Worm (Caenorhabditis elegans) whole organism, young adult: Measurements from ENCODE around the gene rpc-2.

Experiments
- B0035.1 ChIP-seq: sonication (generic microtip); optimal IDR thresholded peaks from 2 replicates; lab custom pipeline; 2016; ENCODE audit warnings: missing genetic modification characterization, mild to moderate bottlenecking, missing compliant biosample characterization, missing genotype, missing genetic modification reagents
- C06A6.2 ChIP-seq: fragments of 200-800 bp; sonication (Bioruptor generic); conservative IDR thresholded peaks from 2 replicates; pipeline ENCODE4 v1.3.6; 2022; ENCODE audit warnings: missing genetic modification characterization, missing compliant biosample characterization
- F10E7.11 ChIP-seq: sonication (generic microtip); optimal IDR thresholded peaks from 2 replicates; lab custom pipeline; 2017; ENCODE audit warnings: mild to moderate bottlenecking, missing genetic modification characterization, moderate library complexity, missing compliant biosample characterization
- F22D6.2 ChIP-seq: sonication (generic microtip); optimal IDR thresholded peaks from 2 replicates; lab custom pipeline; 2016; ENCODE audit warnings: mild to moderate bottlenecking, missing genetic modification characterization, missing compliant biosample characterization
- F23B12.7 ChIP-seq: sonication (generic microtip); optimal IDR thresholded peaks from 2 replicates; lab custom pipeline; 2017; ENCODE audit warnings: missing genetic modification characterization, mild to moderate bottlenecking, missing compliant biosample characterization, antibody characterized with exemption, moderate library complexity; ENCODE audit not compliant: insufficient read depth
- F37B4.10 ChIP-seq: fragments of 200-800 bp; sonication (Bioruptor generic); IDR thresholded peaks from 2 replicates; pipeline ENCODE4 v1.3.6; 2022; ENCODE audit warnings: missing genetic modification characterization, missing compliant biosample characterization
- Y53F4B.3 ChIP-seq: fragments of 200-800 bp; sonication (Bioruptor generic); IDR thresholded peaks from 2 replicates; pipeline ENCODE4 v1.3.6; 2022; ENCODE audit warnings: missing genetic modification reagents, missing genetic modification characterization, missing compliant biosample characterization
- Y53G8AR.9 ChIP-seq: fragments of 200-800 bp; sonication (Bioruptor generic); conservative IDR thresholded peaks from 2 replicates; pipeline ENCODE4 v1.3.6; 2022; ENCODE audit warnings: missing genetic modification reagents, missing genetic modification characterization, missing compliant biosample characterization
- Y56A3A.18 ChIP-seq: fragments of 200-800 bp; sonication (Bioruptor generic); IDR thresholded peaks from 2 replicates; pipeline ENCODE4 v1.3.6; 2022; ENCODE audit warnings: missing genetic modification reagents, missing genetic modification characterization, missing compliant biosample characterization
- Y79H2A.3 ChIP-seq: fragments of 200-800 bp; sonication (Bioruptor generic); conservative IDR thresholded peaks from 2 replicates; pipeline ENCODE4 v1.3.6; 2022; ENCODE audit warnings: missing genetic modification reagents, missing genetic modification characterization, missing compliant biosample characterization
- ama-1 ChIP-seq, 3 experiments: fragments of 150-350 bp in 1 of 3; sonication (generic microtip) in 2 of 3; optimal IDR thresholded peaks; 2 replicates each; lab custom pipeline; 2014 to 2018; ENCODE audit warnings: missing biosample characterization in 2 of 3, missing genetic modification characterization in 2 of 3, missing genetic modification reagents in 2 of 3
- aptf-2 ChIP-seq: fragments of 200-800 bp; sonication (Bioruptor generic); conservative IDR thresholded peaks from 2 replicates; pipeline ENCODE4 v1.3.6; 2022; ENCODE audit warnings: missing genetic modification reagents, missing genetic modification characterization, missing compliant biosample characterization
- attf-5 ChIP-seq: fragments of 200-800 bp; sonication (Bioruptor generic); optimal IDR thresholded peaks from 2 replicates; lab custom pipeline; 2018; ENCODE audit warnings: mild to moderate bottlenecking, missing genetic modification characterization, missing compliant biosample characterization
- cebp-1 ChIP-seq, 2 experiments: fragments of 200-800 bp in 1 of 2; sonication (Bioruptor generic) in 1 of 2; sonication (generic microtip) in 1 of 2; IDR thresholded peaks in 1 of 2; optimal IDR thresholded peaks in 1 of 2; 2 replicates each; pipeline versions ENCODE4 v1.3.6 to Lab custom; 2017 to 2022; ENCODE audit warnings: missing compliant biosample characterization in 2 of 2, missing genetic modification characterization in 2 of 2, mild to moderate bottlenecking in 1 of 2, missing genetic modification reagents in 1 of 2, moderate library complexity in 1 of 2
- die-1 ChIP-seq: sonication (generic microtip); optimal IDR thresholded peaks from 2 replicates; lab custom pipeline; 2016; ENCODE audit warnings: missing genotype, mild to moderate bottlenecking, missing genetic modification characterization, missing compliant biosample characterization
- egl-18 ChIP-seq: fragments of 200-800 bp; sonication (Bioruptor generic); IDR thresholded peaks from 2 replicates; pipeline ENCODE4 v1.3.6; 2022; ENCODE audit warnings: missing genetic modification reagents, missing genetic modification characterization, missing compliant biosample characterization
- ekl-4 ChIP-seq: fragments of 200-800 bp; sonication (Bioruptor generic); IDR thresholded peaks from 2 replicates; pipeline ENCODE4 v1.3.6; 2022; ENCODE audit warnings: missing genetic modification reagents, missing genetic modification characterization, missing compliant biosample characterization
- fkh-3 ChIP-seq: sonication (generic microtip); optimal IDR thresholded peaks from 2 replicates; lab custom pipeline; 2016; ENCODE audit warnings: mild to moderate bottlenecking, missing genetic modification characterization, missing compliant biosample characterization
- hmg-1.2 ChIP-seq: fragments of 200-800 bp; sonication (Bioruptor generic); IDR thresholded peaks from 2 replicates; pipeline ENCODE4 v1.3.6; 2022; ENCODE audit warnings: missing genetic modification reagents, missing genetic modification characterization, missing compliant biosample characterization
- hsf-1 ChIP-seq: fragments of 200-800 bp; sonication (Bioruptor generic); IDR thresholded peaks from 2 replicates; pipeline ENCODE4 v1.3.6; 2022; ENCODE audit warnings: missing genetic modification reagents, missing genetic modification characterization, missing compliant biosample characterization
- let-526 ChIP-seq: fragments of 200-800 bp; sonication (Bioruptor generic); IDR thresholded peaks from 2 replicates; pipeline ENCODE4 v1.3.6; 2022; ENCODE audit warnings: missing genetic modification reagents, missing genetic modification characterization, missing compliant biosample characterization
- let-607 ChIP-seq, 2 experiments: fragments of 200-800 bp in 1 of 2; sonication (Bioruptor generic) in 1 of 2; sonication (generic microtip) in 1 of 2; optimal IDR thresholded peaks; 2 replicates each; lab custom pipeline; 2016 to 2018; ENCODE audit warnings: mild to moderate bottlenecking in 2 of 2, missing compliant biosample characterization in 2 of 2, missing genetic modification characterization in 2 of 2, moderate library complexity in 2 of 2, missing genotype in 1 of 2
- lin-40 ChIP-seq: sonication (generic microtip); optimal IDR thresholded peaks from 2 replicates; lab custom pipeline; 2016; ENCODE audit warnings: missing genetic modification characterization, mild to moderate bottlenecking, missing compliant biosample characterization, missing genotype, missing genetic modification reagents
- lin-54 ChIP-seq: fragments of 200-800 bp; sonication (Bioruptor generic); optimal IDR thresholded peaks from 2 replicates; lab custom pipeline; 2018; ENCODE audit warnings: mild to moderate bottlenecking, missing genetic modification characterization, missing compliant biosample characterization
- madf-3 ChIP-seq: fragments of 200-800 bp; sonication (Bioruptor generic); IDR thresholded peaks from 2 replicates; pipeline ENCODE4 v1.3.6; 2022; ENCODE audit warnings: missing genetic modification reagents, missing genetic modification characterization, missing compliant biosample characterization
- madf-6 ChIP-seq: fragments of 200-800 bp; sonication (Bioruptor generic); IDR thresholded peaks from 2 replicates; pipeline ENCODE4 v1.3.6; 2022; ENCODE audit warnings: missing genetic modification reagents, missing genetic modification characterization, missing compliant biosample characterization
- madf-8 ChIP-seq: fragments of 200-800 bp; sonication (Bioruptor generic); conservative IDR thresholded peaks from 2 replicates; pipeline ENCODE4 v1.3.6; 2022; ENCODE audit warnings: missing genetic modification reagents, missing genetic modification characterization, missing compliant biosample characterization
- mcd-1 ChIP-seq: fragments of 200-800 bp; sonication (Bioruptor generic); IDR thresholded peaks from 2 replicates; pipeline ENCODE4 v1.3.6; 2022; ENCODE audit warnings: missing genetic modification reagents, missing genetic modification characterization, missing compliant biosample characterization
- mes-4 ChIP-seq: sonication (generic microtip); optimal IDR thresholded peaks from 2 replicates; lab custom pipeline; 2016; ENCODE audit warnings: missing genotype, missing genetic modification characterization, missing compliant biosample characterization
- nfya-1 ChIP-seq: sonication (generic microtip); optimal IDR thresholded peaks from 2 replicates; lab custom pipeline; 2017; ENCODE audit warnings: antibody characterized with exemption, missing compliant biosample characterization, missing genetic modification characterization, borderline replicate concordance; ENCODE audit not compliant: insufficient read depth
- nfyb-1 ChIP-seq: fragments of 200-800 bp; sonication (Bioruptor generic); IDR thresholded peaks from 2 replicates; pipeline ENCODE4 v1.3.6; 2022; ENCODE audit warnings: missing genetic modification reagents, missing genetic modification characterization, missing compliant biosample characterization
- nhr-179 ChIP-seq: sonication (generic microtip); optimal IDR thresholded peaks from 2 replicates; lab custom pipeline; 2016; ENCODE audit warnings: mild to moderate bottlenecking, missing genetic modification characterization, missing compliant biosample characterization
- nhr-90 ChIP-seq: sonication (generic microtip); optimal IDR thresholded peaks from 2 replicates; lab custom pipeline; 2016; ENCODE audit warnings: missing genotype, mild to moderate bottlenecking, missing genetic modification characterization, missing compliant biosample characterization
- pbrm-1 ChIP-seq: fragments of 200-800 bp; sonication (Bioruptor generic); IDR thresholded peaks from 2 replicates; pipeline ENCODE4 v1.3.6; 2022; ENCODE audit warnings: missing genetic modification reagents, missing genetic modification characterization, missing compliant biosample characterization
- rcor-1 ChIP-seq: fragments of 200-800 bp; sonication (Bioruptor generic); IDR thresholded peaks from 2 replicates; pipeline ENCODE4 v1.3.6; 2022; ENCODE audit warnings: missing genetic modification reagents, missing genetic modification characterization, missing compliant biosample characterization
- rpc-1 ChIP-seq, 2 experiments: fragments of 150-350 bp in 1 of 2; sonication (generic microtip) in 1 of 2; optimal IDR thresholded peaks; 2 replicates each; lab custom pipeline; 2014 to 2018; ENCODE audit warnings: missing biosample characterization in 1 of 2, missing genetic modification characterization in 1 of 2, missing genetic modification reagents in 1 of 2, missing genotype in 1 of 2
- sdz-38 ChIP-seq: sonication (generic microtip); optimal IDR thresholded peaks from 2 replicates; lab custom pipeline; 2016; ENCODE audit warnings: missing genotype, missing genetic modification characterization, missing compliant biosample characterization
- sea-2 ChIP-seq: fragments of 200-800 bp; sonication (Bioruptor generic); IDR thresholded peaks from 2 replicates; pipeline ENCODE4 v1.3.6; 2022; ENCODE audit warnings: missing genetic modification characterization, missing compliant biosample characterization
- snpc-3.4 ChIP-seq: sonication (generic microtip); optimal IDR thresholded peaks from 2 replicates; lab custom pipeline; 2017; ENCODE audit warnings: missing genetic modification characterization, mild to moderate bottlenecking, missing compliant biosample characterization, antibody characterized with exemption, moderate library complexity, missing genotype, missing genetic modification reagents
- somi-1 ChIP-seq: fragments of 200-800 bp; sonication (Bioruptor generic); optimal IDR thresholded peaks from 2 replicates; lab custom pipeline; 2018; ENCODE audit warnings: mild to moderate bottlenecking, missing genetic modification characterization, missing compliant biosample characterization
- tlf-1 ChIP-seq: fragments of 200-800 bp; sonication (Bioruptor generic); optimal IDR thresholded peaks from 2 replicates; lab custom pipeline; 2018; ENCODE audit warnings: mild to moderate bottlenecking, missing genetic modification characterization, missing compliant biosample characterization
- zfh-2 ChIP-seq: fragments of 200-800 bp; sonication (Bioruptor generic); conservative IDR thresholded peaks from 2 replicates; pipeline ENCODE4 v1.3.6; 2022; ENCODE audit warnings: missing genetic modification reagents, missing genetic modification characterization, missing compliant biosample characterization
- ztf-18 ChIP-seq: sonication (generic microtip); optimal IDR thresholded peaks from 2 replicates; lab custom pipeline; 2016; ENCODE audit warnings: missing genotype, mild to moderate bottlenecking, missing genetic modification characterization, missing compliant biosample characterization
- ztf-22 ChIP-seq: fragments of 200-800 bp; sonication (Bioruptor generic); optimal IDR thresholded peaks from 2 replicates; lab custom pipeline; 2018; ENCODE audit warnings: mild to moderate bottlenecking, missing genetic modification characterization, moderate library complexity, missing compliant biosample characterization
- ztf-25 ChIP-seq: fragments of 200-800 bp; sonication (Bioruptor generic); IDR thresholded peaks from 2 replicates; pipeline ENCODE4 v1.3.6; 2022; ENCODE audit warnings: missing genetic modification reagents, missing genetic modification characterization, missing compliant biosample characterization
- ztf-26 ChIP-seq: sonication (generic microtip); optimal IDR thresholded peaks from 2 replicates; lab custom pipeline; 2017; ENCODE audit warnings: missing genetic modification characterization, missing compliant biosample characterization
- ztf-6 ChIP-seq: fragments of 200-800 bp; sonication (Bioruptor generic); IDR thresholded peaks from 2 replicates; pipeline ENCODE4 v1.3.6; 2022; ENCODE audit warnings: missing genetic modification reagents, missing genetic modification characterization, missing compliant biosample characterization

The rpc-2 gene

DNA sequence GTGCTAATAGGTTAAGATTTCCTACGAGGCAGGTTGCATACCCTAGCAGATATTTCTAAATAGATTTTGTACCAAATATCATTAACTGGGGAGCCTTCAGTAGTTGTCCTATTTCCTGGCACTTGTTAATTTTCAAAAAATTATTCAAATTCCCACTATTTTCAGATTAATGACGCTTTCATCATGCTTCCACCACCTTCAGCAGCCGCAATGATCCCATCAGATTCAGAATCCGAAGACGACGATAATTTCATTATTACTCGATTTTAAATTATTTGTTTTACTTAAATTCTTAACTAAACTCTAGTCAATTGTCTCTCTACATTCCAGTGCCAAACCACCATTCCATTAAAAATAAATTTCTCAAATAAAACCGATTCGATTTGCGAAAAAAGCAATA, 6.3 kb upstream of the rpc-2 start:
- TF ChIP-seq ztf-22 (GFP tag; lab: Kevin White, UChicago): no peak
- TF ChIP-seq rcor-1 (GFP tag; lab: Robert Waterston, UW): no peak
- no peak for TF ChIP-seq nhr-179 (tag; lab: Kevin White, UChicago)
- TF ChIP-seq C06A6.2 (GFP tag; lab: Robert Waterston, UW): no peak
- no peak for TF ChIP-seq somi-1 (GFP tag; lab: Kevin White, UChicago)
- TF ChIP-seq madf-8 (GFP tag; lab: Robert Waterston, UW): no peak
- peak; percentile 82 for TF ChIP-seq ama-1 (optimal IDR thresholded peaks at IDR 0.05; lab: Kevin White, UChicago)
- no peak for TF ChIP-seq ama-1 (GFP tag; optimal IDR thresholded peaks at IDR 0.05; lab: Kevin White, UChicago)
- TF ChIP-seq F37B4.10 (GFP tag; lab: Robert Waterston, UW): no peak
- TF ChIP-seq cebp-1 (GFP tag; IDR thresholded peaks at IDR 0.05; lab: Robert Waterston, UW): 0 out of 2 replicates have a peak, but pooled peaks have one; percentile 34
- TF ChIP-seq cebp-1 (tag; optimal IDR thresholded peaks at IDR 0.05; lab: Kevin White, UChicago): peak; percentile 72
- no peak for TF ChIP-seq nfya-1 (tag; lab: Kevin White, UChicago)
- TF ChIP-seq F22D6.2 (tag; lab: Kevin White, UChicago): no peak
- TF ChIP-seq rpc-1 (optimal IDR thresholded peaks at IDR 0.05; lab: Kevin White, UChicago): no peak
- TF ChIP-seq rpc-1 (tag; optimal IDR thresholded peaks at IDR 0.05; lab: Kevin White, UChicago): no peak
- TF ChIP-seq egl-18: no peak
- no peak for TF ChIP-seq mcd-1 (GFP tag; lab: Robert Waterston, UW)
- TF ChIP-seq lin-54: no peak
- no peak for TF ChIP-seq pbrm-1 (GFP tag; lab: Robert Waterston, UW)
- no peak for TF ChIP-seq sdz-38 (tag; lab: Kevin White, UChicago)
- no peak for TF ChIP-seq ztf-6 (GFP tag; lab: Robert Waterston, UW)
- TF ChIP-seq F10E7.11 (tag; lab: Kevin White, UChicago): no peak
- peak; percentile 44 for TF ChIP-seq nfyb-1 (GFP tag; lab: Robert Waterston, UW)
- TF ChIP-seq madf-3 (GFP tag; lab: Robert Waterston, UW): no peak
- peak; percentile 29 for TF ChIP-seq lin-40
- peak; percentile 8 for TF ChIP-seq attf-5 (GFP tag; lab: Kevin White, UChicago)
- TF ChIP-seq fkh-3 (tag; lab: Kevin White, UChicago): no peak
- TF ChIP-seq ztf-18 (tag; lab: Kevin White, UChicago): no peak
- no peak for TF ChIP-seq ztf-25 (GFP tag; lab: Robert Waterston, UW)
- no peak for TF ChIP-seq hsf-1 (GFP tag; lab: Robert Waterston, UW)
- TF ChIP-seq let-607 (tag; optimal IDR thresholded peaks at IDR 0.05; lab: Kevin White, UChicago): no peak
- no peak for TF ChIP-seq F23B12.7 (tag; lab: Kevin White, UChicago)
- no peak for TF ChIP-seq madf-6 (GFP tag; lab: Robert Waterston, UW)
- 0 out of 2 replicates have a peak, but pooled peaks have one; percentile 33 for TF ChIP-seq Y56A3A.18
- TF ChIP-seq hmg-1.2: no peak
- no peak for TF ChIP-seq die-1 (tag; lab: Kevin White, UChicago)
- TF ChIP-seq aptf-2 (GFP tag; lab: Robert Waterston, UW): 0 out of 2 replicates have a peak, but pooled peaks have one; percentile 4
- TF ChIP-seq nhr-90: peak; percentile 48
- 0 out of 2 replicates have a peak, but pooled peaks have one; percentile 56 for TF ChIP-seq let-526 (GFP tag; lab: Robert Waterston, UW)
- no peak for TF ChIP-seq mes-4
- TF ChIP-seq sea-2 (GFP tag; lab: Robert Waterston, UW): no peak
- peak; percentile 64 for TF ChIP-seq tlf-1 (GFP tag; lab: Kevin White, UChicago)
- peak; percentile 63; the same call in 1 of the 2 replicates for TF ChIP-seq Y53G8AR.9
- TF ChIP-seq Y53F4B.3 (GFP tag; lab: Robert Waterston, UW): no peak
- no peak for TF ChIP-seq zfh-2 (GFP tag; lab: Robert Waterston, UW)
- peak; percentile 42; the same call in 1 of the 2 replicates for TF ChIP-seq Y79H2A.3 (GFP tag; lab: Robert Waterston, UW)
- peak; percentile 54; the same call in 1 of the 2 replicates for TF ChIP-seq ekl-4 (GFP tag; lab: Robert Waterston, UW)
- TF ChIP-seq snpc-3.4 (tag; lab: Kevin White, UChicago): no peak
- TF ChIP-seq ztf-26 (tag; lab: Kevin White, UChicago): no peak
- TF ChIP-seq B0035.1 (tag; lab: Kevin White, UChicago): peak; percentile 9
